Fruit fly (Drosophila melanogaster) whole organism, prepupa: ENCODE data around the gene MFS3.

ENCODE experiments used
- Blimp-1 ChIP-seq: fragments of 200-800 bp; sonication (Bioruptor generic); optimal IDR thresholded peaks from 3 replicates; lab custom pipeline; 2017; ENCODE audit warnings: missing biosample characterization, missing genetic modification characterization, mild to moderate bottlenecking, moderate library complexity, missing genetic modification reagents
- CG10631 ChIP-seq: fragments of 200-800 bp; sonication (Bioruptor generic); optimal IDR thresholded peaks from 2 replicates; lab custom pipeline; 2016; ENCODE audit warnings: missing biosample characterization, missing genetic modification characterization
- CG10669 ChIP-seq: fragments of 200-800 bp; sonication (Bioruptor generic); optimal IDR thresholded peaks from 3 replicates; lab custom pipeline; 2018; ENCODE audit warnings: missing biosample characterization, mild to moderate bottlenecking, missing genetic modification characterization, moderate library complexity
- CG11294 ChIP-seq: fragments of 200-800 bp; sonication (Bioruptor generic); IDR thresholded peaks from 2 replicates; pipeline ENCODE4 v1.3.6; 2022; ENCODE audit warnings: missing biosample characterization, missing genetic modification characterization
- CG11762 ChIP-seq: fragments of 200-800 bp; sonication (Bioruptor generic); optimal IDR thresholded peaks from 3 replicates; lab custom pipeline; 2016; ENCODE audit warnings: missing biosample characterization, missing genetic modification characterization; ENCODE audit not compliant: insufficient read depth
- CG15336 ChIP-seq: fragments of 200-800 bp; sonication (Bioruptor generic); IDR thresholded peaks from 2 replicates; pipeline ENCODE4 v1.3.6; 2022; ENCODE audit warnings: missing biosample characterization, missing genetic modification characterization
- CG1621 ChIP-seq: fragments of 200-800 bp; sonication (Bioruptor generic); optimal IDR thresholded peaks from 3 replicates; lab custom pipeline; 2018; ENCODE audit warnings: missing biosample characterization, mild to moderate bottlenecking, missing genetic modification characterization
- CG16779 ChIP-seq: fragments of 200-800 bp; sonication (Bioruptor generic); optimal IDR thresholded peaks from 3 replicates; lab custom pipeline; 2017; ENCODE audit warnings: missing biosample characterization, mild to moderate bottlenecking, missing genetic modification characterization
- CG3032 ChIP-seq: fragments of 200-800 bp; optimal IDR thresholded peaks from 2 replicates; lab custom pipeline; 2019; ENCODE audit warnings: missing biosample characterization, mild to moderate bottlenecking, missing genetic modification characterization, moderate library complexity
- CG31627 ChIP-seq: fragments of 200-800 bp; sonication (Bioruptor generic); optimal IDR thresholded peaks from 3 replicates; lab custom pipeline; 2016; ENCODE audit warnings: missing biosample characterization, missing genetic modification characterization
- CG32006 ChIP-seq: fragments of 200-800 bp; sonication (Bioruptor generic); optimal IDR thresholded peaks from 3 replicates; lab custom pipeline; 2017; ENCODE audit warnings: missing biosample characterization, mild to moderate bottlenecking, missing genetic modification characterization
- CG34406 ChIP-seq: fragments of 200-800 bp; sonication (Bioruptor generic); optimal IDR thresholded peaks from 3 replicates; lab custom pipeline; 2016; ENCODE audit warnings: missing biosample characterization, missing genetic modification characterization
- CG3919 ChIP-seq: fragments of 200-800 bp; sonication (Bioruptor generic); optimal IDR thresholded peaks from 3 replicates; lab custom pipeline; 2016; ENCODE audit warnings: missing biosample characterization, missing genetic modification characterization
- CG6163 ChIP-seq: fragments of 200-800 bp; sonication (Bioruptor generic); IDR thresholded peaks from 3 replicates; pipeline ENCODE4 v1.3.6; 2022; ENCODE audit warnings: missing biosample characterization, missing genetic modification characterization
- CG6276 ChIP-seq: fragments of 200-800 bp; sonication (Bioruptor generic); optimal IDR thresholded peaks from 2 replicates; lab custom pipeline; 2017; ENCODE audit warnings: missing biosample characterization, mild to moderate bottlenecking, missing genetic modification characterization
- CG6792 ChIP-seq: fragments of 200-800 bp; sonication (Bioruptor generic); optimal IDR thresholded peaks from 3 replicates; lab custom pipeline; 2016; ENCODE audit warnings: missing biosample characterization, missing genetic modification characterization
- CG6808 ChIP-seq: fragments of 200-800 bp; sonication (Bioruptor generic); optimal IDR thresholded peaks from 3 replicates; lab custom pipeline; 2017; ENCODE audit warnings: missing biosample characterization, missing genetic modification characterization, mild to moderate bottlenecking, moderate library complexity, missing genetic modification reagents
- CG6854 ChIP-seq: fragments of 200-800 bp; sonication (Bioruptor generic); optimal IDR thresholded peaks from 2 replicates; lab custom pipeline; 2017; ENCODE audit warnings: missing biosample characterization, mild to moderate bottlenecking, missing genetic modification characterization
- CG8119 ChIP-seq: fragments of 200-800 bp; sonication (Bioruptor generic); IDR thresholded peaks from 3 replicates; pipeline ENCODE4 v1.3.6; 2022; ENCODE audit warnings: missing biosample characterization, missing genetic modification characterization
- Eip78C ChIP-seq: fragments of 200-800 bp; sonication (Bioruptor generic); peaks from one replicate; lab custom pipeline; 2016; ENCODE audit warnings: missing biosample characterization, missing genetic modification characterization
- Eip93F ChIP-seq: fragments of 200-800 bp; sonication (Bioruptor generic); optimal IDR thresholded peaks from 2 replicates; lab custom pipeline; 2016; ENCODE audit warnings: missing biosample characterization, mild to moderate bottlenecking, missing genetic modification characterization
- Ets21C ChIP-seq: fragments of 200-800 bp; sonication (Bioruptor generic); optimal IDR thresholded peaks from 3 replicates; lab custom pipeline; 2016; ENCODE audit warnings: missing biosample characterization, missing genetic modification characterization
- Gug ChIP-seq: fragments of 200-800 bp; sonication (Bioruptor generic); IDR thresholded peaks from 2 replicates; pipeline ENCODE4 v1.3.6; 2022; ENCODE audit warnings: missing biosample characterization, missing genetic modification characterization
- Hr38 ChIP-seq: sonication (Bioruptor generic); optimal IDR thresholded peaks from 2 replicates; lab custom pipeline; 2016; ENCODE audit warnings: missing biosample characterization, missing genetic modification characterization
- Hr39 ChIP-seq: fragments of 200-800 bp; sonication (Bioruptor generic); optimal IDR thresholded peaks from 2 replicates; lab custom pipeline; 2016; ENCODE audit warnings: missing biosample characterization, missing genetic modification characterization
- Hr4 ChIP-seq: fragments of 200-800 bp; sonication (Bioruptor generic); optimal IDR thresholded peaks from 3 replicates; lab custom pipeline; 2016; ENCODE audit warnings: missing biosample characterization, missing genetic modification characterization
- Lpt ChIP-seq: fragments of 200-800 bp; sonication (Bioruptor generic); optimal IDR thresholded peaks from 3 replicates; lab custom pipeline; 2016; ENCODE audit warnings: missing biosample characterization, missing genetic modification characterization
- OdsH ChIP-seq: fragments of 200-800 bp; sonication (Bioruptor generic); optimal IDR thresholded peaks from 3 replicates; lab custom pipeline; 2016; ENCODE audit warnings: missing biosample characterization, missing genetic modification characterization
- Smox ChIP-seq: fragments of 200-800 bp; sonication (Bioruptor generic); optimal IDR thresholded peaks from 3 replicates; lab custom pipeline; 2016; ENCODE audit warnings: missing biosample characterization, missing genetic modification characterization
- Sox102F ChIP-seq: fragments of 200-800 bp; sonication (Bioruptor generic); optimal IDR thresholded peaks from 2 replicates; lab custom pipeline; 2016; ENCODE audit warnings: missing biosample characterization, mild to moderate bottlenecking, missing genetic modification characterization
- Sox14 ChIP-seq: fragments of 200-800 bp; sonication (Bioruptor generic); optimal IDR thresholded peaks from 3 replicates; lab custom pipeline; 2016; ENCODE audit warnings: missing biosample characterization, missing genetic modification characterization
- Sox15 ChIP-seq: fragments of 200-800 bp; sonication (Bioruptor generic); optimal IDR thresholded peaks from 3 replicates; lab custom pipeline; 2016; ENCODE audit warnings: missing biosample characterization, missing genetic modification characterization
- achi ChIP-seq: fragments of 200-800 bp; sonication (Bioruptor generic); optimal IDR thresholded peaks from 3 replicates; lab custom pipeline; 2016; ENCODE audit warnings: missing biosample characterization, missing genetic modification characterization
- acj6 ChIP-seq: fragments of 200-800 bp; sonication (Bioruptor generic); optimal IDR thresholded peaks from 3 replicates; lab custom pipeline; 2016; ENCODE audit warnings: missing biosample characterization, missing genetic modification characterization
- dac ChIP-seq: fragments of 200-800 bp; sonication (Bioruptor generic); optimal IDR thresholded peaks from 2 replicates; lab custom pipeline; 2017; ENCODE audit warnings: missing biosample characterization, mild to moderate bottlenecking, missing genetic modification characterization
- dsx ChIP-seq: fragments of 200-800 bp; optimal IDR thresholded peaks from 3 replicates; lab custom pipeline; 2019; ENCODE audit warnings: missing biosample characterization, mild to moderate bottlenecking, missing genetic modification characterization, moderate library complexity; ENCODE audit not compliant: poor library complexity, severe bottlenecking
- eg ChIP-seq: fragments of 200-800 bp; sonication (Bioruptor generic); IDR thresholded peaks from 3 replicates; pipeline ENCODE4 v1.3.6; 2022; ENCODE audit warnings: missing biosample characterization, missing genetic modification characterization
- esn ChIP-seq: fragments of 200-800 bp; sonication (Bioruptor generic); optimal IDR thresholded peaks from 2 replicates; lab custom pipeline; 2016; ENCODE audit warnings: missing biosample characterization, mild to moderate bottlenecking, missing genetic modification characterization, moderate library complexity
- fd59A ChIP-seq: fragments of 200-800 bp; sonication (Bioruptor generic); optimal IDR thresholded peaks from 2 replicates; lab custom pipeline; 2017; ENCODE audit warnings: missing biosample characterization, mild to moderate bottlenecking, missing genetic modification characterization, missing genetic modification reagents
- lz ChIP-seq: fragments of 200-800 bp; sonication (Bioruptor generic); optimal IDR thresholded peaks from 3 replicates; lab custom pipeline; 2016; ENCODE audit warnings: missing biosample characterization, missing genetic modification characterization
- net ChIP-seq: fragments of 200-800 bp; sonication (Bioruptor generic); optimal IDR thresholded peaks from 3 replicates; lab custom pipeline; 2016; ENCODE audit warnings: missing biosample characterization, missing genetic modification characterization
- salr ChIP-seq, 2 experiments: fragments of 200-800 bp; sonication (Bioruptor generic); optimal IDR thresholded peaks; 3 replicates each; lab custom pipeline; 2016 to 2018; ENCODE audit warnings: missing biosample characterization in 2 of 2, missing genetic modification characterization in 2 of 2, mild to moderate bottlenecking in 1 of 2
- spab ChIP-seq: fragments of 200-800 bp; sonication (Bioruptor generic); optimal IDR thresholded peaks from 2 replicates; lab custom pipeline; 2017; ENCODE audit warnings: missing biosample characterization, mild to moderate bottlenecking, missing genetic modification characterization, missing genetic modification reagents
- svp ChIP-seq: fragments of 200-800 bp; sonication (Bioruptor generic); peaks from one replicate; lab custom pipeline; 2016; ENCODE audit warnings: missing biosample characterization, missing genetic modification characterization
- vri ChIP-seq: fragments of 200-800 bp; sonication (Bioruptor generic); optimal IDR thresholded peaks from 3 replicates; lab custom pipeline; 2016; ENCODE audit warnings: missing biosample characterization, mild to moderate bottlenecking, missing genetic modification characterization

The MFS3 gene

DNA sequence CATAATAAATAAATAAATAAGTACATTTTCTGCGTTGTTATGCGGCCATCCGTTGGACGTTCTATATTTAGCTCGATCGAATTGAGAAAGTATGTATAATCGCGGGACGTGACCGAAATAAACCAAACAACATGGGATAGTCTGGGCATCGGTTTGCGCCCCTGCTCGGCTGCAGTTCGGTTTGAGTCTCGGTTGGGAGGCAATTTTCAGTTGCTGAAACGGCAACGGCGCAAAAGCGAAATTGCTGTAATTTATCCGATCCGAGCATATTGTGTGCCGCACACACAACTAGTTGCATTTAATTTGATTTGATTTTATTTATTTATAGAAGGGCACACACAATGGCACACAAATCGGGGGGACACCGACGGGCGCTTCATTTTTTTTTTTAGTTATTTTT is 24.9 kb upstream of the MFS3 start:
- TF ChIP-seq dac (no peak), dsx (GFP tag; lab: Kevin White, UChicago) (no peak), CG1621 (tag; lab: Kevin White, UChicago) (no peak), Sox15 (GFP tag; lab: Kevin White, UChicago) (no peak), CG3032 (tag; lab: Kevin White, UChicago) (no peak), Sox102F (GFP tag; lab: Kevin White, UChicago) (no peak), CG31627 (GFP tag; lab: Kevin White, UChicago) (no peak), OdsH (GFP tag; lab: Kevin White, UChicago) (no peak), CG6276 (GFP tag; lab: Kevin White, UChicago) (no peak), Hr4 (GFP tag; lab: Kevin White, UChicago) (no peak), CG32006 (GFP tag; lab: Kevin White, UChicago) (no peak), Eip78C (GFP tag; lab: Kevin White, UChicago) (peak; percentile 14), CG3919 (no peak), achi (no peak), svp (GFP tag; lab: Kevin White, UChicago) (peak; percentile 61), eg (GFP tag; lab: Robert Waterston, UW) (peak; percentile 31; the same call in 2 of the 3 replicates)

DNA sequence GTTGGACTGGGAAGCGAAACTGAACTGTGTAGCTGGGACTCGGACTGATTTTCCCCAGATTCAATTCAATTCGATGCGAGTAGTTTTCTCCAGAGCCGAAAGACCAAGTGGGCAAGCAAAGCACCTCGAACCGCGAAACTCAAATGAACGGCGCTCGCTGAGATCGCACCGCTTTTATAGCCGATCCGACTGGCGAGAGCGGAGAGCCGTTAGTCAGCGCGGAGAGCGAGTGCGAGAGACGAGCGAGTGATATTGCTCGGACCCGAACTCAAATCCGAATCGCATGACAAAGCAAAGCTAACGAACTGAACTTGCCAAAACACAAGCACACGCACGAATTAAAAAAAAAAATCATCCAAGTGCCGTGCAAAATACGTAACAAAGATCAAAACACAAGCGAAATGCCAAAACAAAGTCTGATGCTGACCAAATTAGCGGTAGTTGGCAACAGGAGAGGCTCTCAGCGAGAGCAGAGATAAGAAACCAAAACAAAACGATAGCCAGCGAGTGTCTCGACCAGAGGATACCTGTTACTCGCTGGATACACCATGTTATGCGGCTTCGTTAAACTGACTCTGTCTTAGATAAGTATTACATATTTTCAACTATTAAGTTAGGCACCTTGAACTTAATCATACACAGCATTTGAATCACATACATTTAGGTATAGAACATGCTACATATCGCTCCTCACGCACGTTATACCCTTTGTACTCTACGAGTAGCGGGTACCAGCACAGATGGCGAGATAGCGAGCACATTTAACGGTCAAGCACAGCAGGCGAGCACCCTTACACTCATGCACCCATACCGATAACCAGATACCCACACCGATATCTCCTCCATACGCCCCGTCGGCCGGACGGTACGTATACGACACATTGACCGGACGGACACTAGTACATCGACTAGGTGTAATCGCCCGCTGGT is 23.9 kb upstream of the MFS3 start:
- TF ChIP-seq CG6808 (GFP tag; lab: Kevin White, UChicago) (peak; percentile 52), Hr38 (GFP tag; lab: Kevin White, UChicago) (no peak), Eip78C (GFP tag; lab: Kevin White, UChicago) (peak; percentile 94), CG6854 (GFP tag; lab: Kevin White, UChicago) (no peak), spab (GFP tag; lab: Kevin White, UChicago) (peak; percentile 61), Hr39 (GFP tag; lab: Kevin White, UChicago) (peak; percentile 82), acj6 (peak; percentile 84), Gug (GFP tag; lab: Robert Waterston, UW) (peak; percentile 70), dac (peak; percentile 47), CG11294 (GFP tag; lab: Robert Waterston, UW) (peak; percentile 79), net (GFP tag; lab: Kevin White, UChicago) (peak; percentile 84), CG31627 (GFP tag; lab: Kevin White, UChicago) (peak; percentile 81), CG3032 (tag; lab: Kevin White, UChicago) (peak; percentile 48), CG1621 (tag; lab: Kevin White, UChicago) (peak; percentile 55), CG10631 (GFP tag; lab: Kevin White, UChicago) (peak; percentile 68), vri (GFP tag; lab: Kevin White, UChicago) (peak; percentile 79), fd59A (GFP tag; lab: Kevin White, UChicago) (peak; percentile 37), CG32006 (GFP tag; lab: Kevin White, UChicago) (peak; percentile 85), Sox102F (GFP tag; lab: Kevin White, UChicago) (peak; percentile 82), Smox (peak; percentile 81), Lpt (peak; percentile 1), dsx (GFP tag; lab: Kevin White, UChicago) (peak; percentile 34), lz (GFP tag; lab: Kevin White, UChicago) (peak; percentile 83), esn (peak; percentile 82), CG10669 (GFP tag; lab: Kevin White, UChicago) (peak; percentile 62), eg (GFP tag; lab: Robert Waterston, UW) (peak; percentile 84), Eip93F (GFP tag; lab: Kevin White, UChicago) (peak; percentile 62), Sox14 (GFP tag; lab: Kevin White, UChicago) (peak; percentile 87), svp (GFP tag; lab: Kevin White, UChicago) (peak; percentile 96), salr (GFP tag; optimal IDR thresholded peaks at IDR 0.05; lab: Kevin White, UChicago) (peak in 1 of 2 experiments; percentile 73), CG6163 (GFP tag; lab: Robert Waterston, UW) (peak; percentile 82), Ets21C (GFP tag; lab: Kevin White, UChicago) (peak; percentile 57), CG6792 (peak; percentile 77), achi (peak; percentile 76), OdsH (GFP tag; lab: Kevin White, UChicago) (peak; percentile 77), CG11762 (peak; percentile 70), Blimp-1 (GFP tag; lab: Kevin White, UChicago) (peak; percentile 2), CG34406 (GFP tag; lab: Kevin White, UChicago) (peak; percentile 78), CG16779 (tag; lab: Kevin White, UChicago) (peak; percentile 35), CG15336 (peak; percentile 78), CG8119 (GFP tag; lab: Robert Waterston, UW) (peak; percentile 73)
